Fruit fly (Drosophila melanogaster) whole organism, embryonic: ENCODE measurements around the gene JIL-1.

ENCODE experiments used
- Asciz ChIP-seq: fragments of 200-800 bp; sonication (Bioruptor generic); optimal IDR thresholded peaks from 2 replicates; lab custom pipeline; 2017; ENCODE audit warnings: missing biosample characterization, mild to moderate bottlenecking, missing genetic modification characterization, missing genetic modification reagents
- Atf3 ChIP-seq: fragments of 200-800 bp; sonication (Bioruptor generic); optimal IDR thresholded peaks from 3 replicates; lab custom pipeline; 2016; ENCODE audit warnings: missing biosample characterization, missing genetic modification characterization
- CG10431 ChIP-seq: fragments of 200-800 bp; sonication (Bioruptor generic); optimal IDR thresholded peaks from 3 replicates; lab custom pipeline; 2018; ENCODE audit warnings: missing biosample characterization, mild to moderate bottlenecking, missing genetic modification characterization
- CG11695 ChIP-seq: fragments of 200-800 bp; sonication (Bioruptor generic); IDR thresholded peaks from 3 replicates; pipeline ENCODE4 v1.3.6; 2022; ENCODE audit warnings: missing biosample characterization, missing genetic modification characterization
- CG12769 ChIP-seq: fragments of 200-800 bp; sonication (Bioruptor generic); optimal IDR thresholded peaks from 2 replicates; lab custom pipeline; 2019; ENCODE audit warnings: missing biosample characterization, mild to moderate bottlenecking, missing genetic modification characterization, moderate library complexity
- CG13894 ChIP-seq: fragments of 200-800 bp; sonication (Bioruptor generic); optimal IDR thresholded peaks from 3 replicates; lab custom pipeline; 2018; ENCODE audit warnings: missing biosample characterization, mild to moderate bottlenecking, missing genetic modification characterization, moderate library complexity
- CG14667 ChIP-seq: fragments of 200-800 bp; sonication (Bioruptor generic); IDR thresholded peaks from 2 replicates; pipeline ENCODE4 v1.3.6; 2022; ENCODE audit warnings: missing biosample characterization, missing genetic modification characterization
- CG14860 ChIP-seq: fragments of 200-800 bp; sonication (Bioruptor generic); IDR thresholded peaks from 3 replicates; pipeline ENCODE4 v1.3.6; 2022; ENCODE audit warnings: missing biosample characterization, missing genetic modification characterization; ENCODE audit not compliant: partially characterized antibody
- CG15011 ChIP-seq: fragments of 200-800 bp; sonication (Bioruptor generic); optimal IDR thresholded peaks from 3 replicates; lab custom pipeline; 2018; ENCODE audit warnings: missing biosample characterization, mild to moderate bottlenecking, missing genetic modification characterization
- CG1647 ChIP-seq: fragments of 200-800 bp; sonication (Bioruptor generic); optimal IDR thresholded peaks from 3 replicates; lab custom pipeline; 2016; ENCODE audit warnings: missing biosample characterization, missing genetic modification characterization
- CG17385 ChIP-seq: fragments of 200-800 bp; sonication (Bioruptor generic); optimal IDR thresholded peaks from 3 replicates; lab custom pipeline; 2018; ENCODE audit warnings: missing biosample characterization, mild to moderate bottlenecking, missing genetic modification characterization
- CG17612 ChIP-seq: fragments of 200-800 bp; sonication (Bioruptor generic); IDR thresholded peaks from 2 replicates; pipeline ENCODE4 v1.3.6; 2022; ENCODE audit warnings: missing biosample characterization, missing genetic modification characterization
- CG17912 ChIP-seq: fragments of 200-800 bp; sonication (Bioruptor generic); optimal IDR thresholded peaks from 2 replicates; lab custom pipeline; 2018; ENCODE audit warnings: missing biosample characterization, mild to moderate bottlenecking, missing genetic modification characterization
- CG18619 ChIP-seq: fragments of 200-800 bp; sonication (Bioruptor generic); optimal IDR thresholded peaks from 3 replicates; lab custom pipeline; 2017; ENCODE audit warnings: missing biosample characterization, mild to moderate bottlenecking, missing genetic modification characterization
- CG3726 ChIP-seq: fragments of 200-800 bp; sonication (Bioruptor generic); IDR thresholded peaks from 3 replicates; pipeline ENCODE4, ENCODE4 v1.3.6; 2022; ENCODE audit warnings: missing biosample characterization, missing genetic modification characterization
- CG4617 ChIP-seq: fragments of 200-800 bp; sonication (Bioruptor generic); optimal IDR thresholded peaks from 3 replicates; lab custom pipeline; 2016; ENCODE audit warnings: missing biosample characterization, missing genetic modification characterization, borderline replicate concordance
- CG7786 ChIP-seq: fragments of 200-800 bp; sonication (Bioruptor generic); optimal IDR thresholded peaks from 2 replicates; lab custom pipeline; 2016; ENCODE audit warnings: missing biosample characterization, missing genetic modification characterization
- CG7928 ChIP-seq: fragments of 200-800 bp; sonication (Bioruptor generic); optimal IDR thresholded peaks from 2 replicates; lab custom pipeline; 2017; ENCODE audit warnings: missing biosample characterization, mild to moderate bottlenecking, missing genetic modification characterization
- CG7987 ChIP-seq: fragments of 200-800 bp; sonication (Bioruptor generic); optimal IDR thresholded peaks from 2 replicates; lab custom pipeline; 2018; ENCODE audit warnings: missing biosample characterization, mild to moderate bottlenecking, missing genetic modification characterization, moderate library complexity
- CG8388 ChIP-seq: fragments of 200-800 bp; sonication (Bioruptor generic); optimal IDR thresholded peaks from 2 replicates; lab custom pipeline; 2019; ENCODE audit warnings: missing biosample characterization, mild to moderate bottlenecking, missing genetic modification characterization, moderate library complexity
- Dad ChIP-seq: fragments of 200-800 bp; sonication (Bioruptor generic); optimal IDR thresholded peaks from 3 replicates; lab custom pipeline; 2016; ENCODE audit warnings: missing biosample characterization, missing genetic modification characterization
- Lpt ChIP-seq: fragments of >200 bp; optimal IDR thresholded peaks from 2 replicates; lab custom pipeline; 2018; ENCODE audit warnings: missing biosample characterization, missing genetic modification characterization
- Myb ChIP-seq: fragments of 200-800 bp; sonication (Bioruptor generic); optimal IDR thresholded peaks from 2 replicates; lab custom pipeline; 2016; ENCODE audit warnings: missing biosample characterization, missing genetic modification characterization
- NfI ChIP-seq: fragments of 200-800 bp; sonication (Bioruptor generic); optimal IDR thresholded peaks from 3 replicates; lab custom pipeline; 2018; ENCODE audit warnings: missing biosample characterization, mild to moderate bottlenecking, missing genetic modification characterization, moderate library complexity
- Poxn ChIP-seq: fragments of 200-800 bp; sonication (Bioruptor generic); IDR thresholded peaks from 2 replicates; pipeline ENCODE4 v1.3.6; 2022; ENCODE audit warnings: missing biosample characterization, missing genetic modification characterization
- Rfx ChIP-seq: fragments of 200-800 bp; sonication (Bioruptor generic); IDR thresholded peaks from 2 replicates; pipeline ENCODE4 v1.3.6; 2022; ENCODE audit warnings: missing biosample characterization, missing genetic modification characterization
- Tbp ChIP-seq: fragments of >200 bp; optimal IDR thresholded peaks from 2 replicates; lab custom pipeline; 2018; ENCODE audit warnings: missing biosample characterization, missing genetic modification characterization
- Vsx1 ChIP-seq: fragments of 200-800 bp; sonication (Bioruptor generic); optimal IDR thresholded peaks from 2 replicates; lab custom pipeline; 2017; ENCODE audit warnings: missing biosample characterization, mild to moderate bottlenecking, missing genetic modification characterization, missing genetic modification reagents
- al ChIP-seq: fragments of 200-800 bp; sonication (Bioruptor generic); IDR thresholded peaks from 2 replicates; pipeline ENCODE4 v1.3.6; 2022; ENCODE audit warnings: missing biosample characterization, missing genetic modification characterization
- ara ChIP-seq: fragments of 200-800 bp; sonication (Bioruptor generic); IDR thresholded peaks from 2 replicates; pipeline ENCODE4 v1.3.6; 2022; ENCODE audit warnings: missing biosample characterization, missing genetic modification characterization
- ase ChIP-seq: fragments of 200-800 bp; sonication (Bioruptor generic); IDR thresholded peaks from 3 replicates; pipeline ENCODE4 v1.3.6; 2022; ENCODE audit warnings: missing biosample characterization, missing genetic modification characterization
- ash1 ChIP-seq: fragments of 200-800 bp; sonication (Bioruptor generic); optimal IDR thresholded peaks from 2 replicates; lab custom pipeline; 2018; ENCODE audit warnings: missing biosample characterization, mild to moderate bottlenecking, missing genetic modification characterization
- ato ChIP-seq: fragments of 200-800 bp; sonication (Bioruptor generic); IDR thresholded peaks from 2 replicates; pipeline ENCODE4 v1.3.6; 2022; ENCODE audit warnings: missing biosample characterization, missing genetic modification characterization; ENCODE audit not compliant: partially characterized antibody
- cg ChIP-seq: fragments of 200-800 bp; sonication (Bioruptor generic); optimal IDR thresholded peaks from 3 replicates; lab custom pipeline; 2019; ENCODE audit warnings: missing biosample characterization, mild to moderate bottlenecking, missing genetic modification characterization, moderate library complexity
- chm ChIP-seq: fragments of 200-800 bp; sonication (Bioruptor generic); IDR thresholded peaks from 2 replicates; pipeline ENCODE4 v1.3.6; 2022; ENCODE audit warnings: missing biosample characterization, missing genetic modification characterization
- crc ChIP-seq: fragments of 200-800 bp; sonication (Bioruptor generic); optimal IDR thresholded peaks from 2 replicates; lab custom pipeline; 2016; ENCODE audit warnings: missing biosample characterization, missing genetic modification characterization
- croc ChIP-seq: fragments of 200-800 bp; sonication (Bioruptor generic); conservative IDR thresholded peaks from 3 replicates; pipeline ENCODE4 v1.3.6; 2022; ENCODE audit warnings: missing biosample characterization, missing genetic modification characterization
- dimm ChIP-seq: fragments of 200-800 bp; sonication (Bioruptor generic); IDR thresholded peaks from 2 replicates; pipeline ENCODE4 v1.3.6; 2022; ENCODE audit warnings: missing biosample characterization, missing genetic modification characterization
- emc ChIP-seq: fragments of 200-800 bp; sonication (Bioruptor generic); optimal IDR thresholded peaks from 2 replicates; lab custom pipeline; 2016; ENCODE audit warnings: missing biosample characterization, missing genetic modification characterization
- en ChIP-seq: fragments of 200-800 bp; sonication (Bioruptor generic); optimal IDR thresholded peaks from 2 replicates; lab custom pipeline; 2016; ENCODE audit warnings: missing biosample characterization, missing genetic modification characterization
- fd102C ChIP-seq: fragments of 200-800 bp; sonication (Bioruptor generic); optimal IDR thresholded peaks from 2 replicates; lab custom pipeline; 2018; ENCODE audit warnings: missing biosample characterization, mild to moderate bottlenecking, missing genetic modification characterization, moderate library complexity
- jing ChIP-seq: fragments of 200-800 bp; sonication (Bioruptor generic); optimal IDR thresholded peaks from 2 replicates; lab custom pipeline; 2018; ENCODE audit warnings: missing biosample characterization, mild to moderate bottlenecking, missing genetic modification characterization
- lbe ChIP-seq: fragments of 200-800 bp; sonication (Bioruptor generic); optimal IDR thresholded peaks from 2 replicates; lab custom pipeline; 2016; ENCODE audit warnings: missing biosample characterization, mild to moderate bottlenecking, missing genetic modification characterization
- peb ChIP-seq: fragments of 200-800 bp; sonication (Bioruptor generic); IDR thresholded peaks from 2 replicates; pipeline ENCODE4 v1.3.6; 2022; ENCODE audit warnings: missing biosample characterization, missing genetic modification characterization
- phol ChIP-seq: fragments of 200-800 bp; sonication (Bioruptor generic); optimal IDR thresholded peaks from 3 replicates; lab custom pipeline; 2018; ENCODE audit warnings: missing biosample characterization, mild to moderate bottlenecking, missing genetic modification characterization, moderate library complexity
- prd ChIP-seq, 3 experiments: fragments of >200 bp in 2 of 3; fragments of 200-800 bp in 1 of 3; sonication (Bioruptor generic) in 1 of 3; optimal IDR thresholded peaks in 2 of 3; IDR thresholded peaks in 1 of 3; 2 replicates in 2 of 3; 3 replicates in 1 of 3; pipeline versions ENCODE4 v1.3.6 to Lab custom; 2017 to 2022; ENCODE audit warnings: missing biosample characterization in 1 of 3, missing genetic modification characterization in 1 of 3
- rib ChIP-seq: fragments of 200-800 bp; sonication (Bioruptor generic); IDR thresholded peaks from 2 replicates; pipeline ENCODE4 v1.3.6; 2022; ENCODE audit warnings: missing biosample characterization, missing genetic modification characterization
- seq ChIP-seq: fragments of 200-800 bp; sonication (Bioruptor generic); IDR thresholded peaks from 2 replicates; pipeline ENCODE4 v1.3.6; 2022; ENCODE audit warnings: missing biosample characterization, missing genetic modification characterization
- sima ChIP-seq: fragments of 200-800 bp; sonication (Bioruptor generic); optimal IDR thresholded peaks from 2 replicates; lab custom pipeline; 2016; ENCODE audit warnings: missing biosample characterization, missing genetic modification characterization
- tup ChIP-seq: fragments of 200-800 bp; sonication (Bioruptor generic); optimal IDR thresholded peaks from 2 replicates; lab custom pipeline; 2016; ENCODE audit warnings: missing biosample characterization, mild to moderate bottlenecking, missing genetic modification characterization, moderate library complexity
- z ChIP-seq: fragments of 200-800 bp; sonication (Bioruptor generic); IDR thresholded peaks from 3 replicates; pipeline ENCODE4 v1.3.6; 2022; ENCODE audit warnings: missing biosample characterization, missing genetic modification characterization

JIL-1 gene

dm6 chr3L:11047877-11048276, 45.1 kb downstream of the JIL-1 start (continued):
- TF ChIP-seq peb (no peak; the same call in 1 of the 2 replicates), CG14667 (GFP tag; lab: Robert Waterston, UW) (peak; percentile 72), z (peak; percentile 43; the same call in 1 of the 3 replicates), CG1647 (GFP tag; lab: Kevin White, UChicago) (peak; percentile 54), ara (peak; percentile 55; the same call in 1 of the 2 replicates), CG12769 (tag; lab: Kevin White, UChicago) (peak; percentile 68), Atf3 (GFP tag; lab: Kevin White, UChicago) (peak; percentile 73), CG8388 (GFP tag; lab: Kevin White, UChicago) (peak; percentile 50), CG15011 (GFP tag; lab: Kevin White, UChicago) (peak; percentile 16), CG17612 (no peak), CG18619 (GFP tag; lab: Kevin White, UChicago) (peak; percentile 73), CG14860 (GFP tag; lab: Robert Waterston, UW) (no peak), CG13894 (tag; lab: Kevin White, UChicago) (no peak), croc (peak; percentile 43; the same call in 2 of the 3 replicates), CG3726 (GFP tag; lab: Robert Waterston, UW) (no peak), rib (GFP tag; lab: Robert Waterston, UW) (no peak), tup (GFP tag; lab: Kevin White, UChicago) (no peak), CG17912 (GFP tag; lab: Kevin White, UChicago) (peak; percentile 85), ato (no peak), crc (GFP tag; lab: Kevin White, UChicago) (no peak), phol (tag; lab: Kevin White, UChicago) (peak; percentile 55), CG4617 (GFP tag; lab: Kevin White, UChicago) (peak; percentile 45), Tbp (GFP tag; lab: Kevin White, UChicago) (no peak), Lpt (GFP tag; lab: Kevin White, UChicago) (no peak), seq (GFP tag; lab: Robert Waterston, UW) (0 out of 2 replicates have a peak, but pooled peaks have one; percentile 52), prd (optimal IDR thresholded peaks at IDR 0.05; lab: Kevin White, UChicago) (no peak), prd (GFP tag; IDR thresholded peaks at IDR 0.05; lab: Robert Waterston, UW) (peak; percentile 84), CG11695 (GFP tag; lab: Robert Waterston, UW) (no peak), cg (GFP tag; lab: Kevin White, UChicago) (no peak), chm (GFP tag; lab: Robert Waterston, UW) (peak; percentile 77), CG7987 (GFP tag; lab: Kevin White, UChicago) (peak; percentile 85), emc (GFP tag; lab: Kevin White, UChicago) (peak; percentile 40), dimm (GFP tag; lab: Robert Waterston, UW) (peak; percentile 39; the same call in 1 of the 2 replicates), CG7928 (no peak), Dad (GFP tag; lab: Kevin White, UChicago) (peak; percentile 65), sima (peak; percentile 24), ase (peak; percentile 82; the same call in 2 of the 3 replicates), Poxn (no peak), fd102C (GFP tag; lab: Kevin White, UChicago) (peak; percentile 56), en (GFP tag; lab: Kevin White, UChicago) (peak; percentile 44), Vsx1 (GFP tag; lab: Kevin White, UChicago) (peak; percentile 83), al (GFP tag; lab: Robert Waterston, UW) (no peak), Asciz (GFP tag; lab: Kevin White, UChicago) (peak; percentile 51), NfI (GFP tag; lab: Kevin White, UChicago) (peak; percentile 79), CG10431 (GFP tag; lab: Kevin White, UChicago) (peak; percentile 70), Rfx (GFP tag; lab: Robert Waterston, UW) (peak; percentile 91), lbe (GFP tag; lab: Kevin White, UChicago) (no peak), Myb (peak; percentile 96), jing (GFP tag; lab: Kevin White, UChicago) (peak; percentile 45), CG7786 (GFP tag; lab: Kevin White, UChicago) (peak; percentile 65), ash1 (GFP tag; lab: Kevin White, UChicago) (peak; percentile 24), CG17385 (GFP tag; lab: Kevin White, UChicago) (peak; percentile 64)
